Fruit fly (Drosophila melanogaster) whole organism, wandering third instar larva: ENCODE results near the gene NHP2.

ENCODE experiments used
- CrebA ChIP-seq: fragments of 200-800 bp; sonication (Bioruptor generic); optimal IDR thresholded peaks from 2 replicates; lab custom pipeline; 2016; ENCODE audit warnings: missing biosample characterization, mild to moderate bottlenecking, missing genetic modification characterization, borderline replicate concordance
- psq ChIP-seq: fragments of 200-800 bp; sonication (Bioruptor generic); optimal IDR thresholded peaks from 3 replicates; lab custom pipeline; 2017; ENCODE audit warnings: missing biosample characterization, mild to moderate bottlenecking, missing genetic modification characterization, moderate library complexity

DNA sequence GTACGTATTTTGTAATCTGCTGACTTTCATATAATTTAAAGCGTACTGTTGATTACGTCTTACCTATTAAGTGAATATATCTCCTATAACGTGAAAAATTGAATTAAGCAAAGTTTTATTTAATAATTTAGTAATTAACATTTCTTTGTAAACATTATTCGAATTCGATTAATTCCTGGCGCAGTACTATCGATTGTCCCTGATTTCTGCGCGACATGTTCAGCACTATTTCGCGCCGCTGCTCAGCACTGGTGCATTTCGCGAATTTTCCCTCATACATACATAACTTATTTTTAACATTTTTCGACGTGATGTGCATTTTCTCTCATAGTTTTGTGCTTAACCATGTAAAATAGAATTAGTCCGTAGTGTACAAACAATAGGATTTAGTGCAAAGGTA, 12.3 kb downstream of the NHP2 start, which contains the start of gene Helz:
- TF ChIP-seq psq (GFP tag; lab: Kevin White, UChicago) (no peak), CrebA (GFP tag; lab: Kevin White, UChicago) (no peak)
